Worm (Caenorhabditis elegans): Measurements from ENCODE around the gene W07G1.7.
"Not testable (repeated sequence)": the region's sequence is repeated elsewhere in the genome, so short reads cannot be mapped to it uniquely, and the experiment has no call there.

ce11 chrII:14000044-14000443 is 33.9 kb upstream of the W07G1.7 start, which contains the start of gene F01D5.3:
- TF ChIP-seq skn-1 (tag; optimal IDR thresholded peaks at IDR 0.05); R02D3.7 (tag; optimal IDR thresholded peaks at IDR 0.05); nhr-12 (tag; optimal IDR thresholded peaks at IDR 0.05); snpc-4 (tag; optimal IDR thresholded peaks at IDR 0.05); ztf-4 (tag; optimal IDR thresholded peaks at IDR 0.05); elt-1 (tag; optimal IDR thresholded peaks at IDR 0.05); dmd-4 (tag; optimal IDR thresholded peaks at IDR 0.05); blmp-1 (tag; optimal IDR thresholded peaks at IDR 0.05; ENCODE audit: insufficient read depth); unc-39 (tag; optimal IDR thresholded peaks at IDR 0.05); nhr-23 (tag; optimal IDR thresholded peaks at IDR 0.05): not testable (repeated sequence)
